Worm (Caenorhabditis elegans): ENCODE data around the gene F46H6.5.

Gene F46H6.5

ce11 chrX:4469297-4469816 is 22.7 kb downstream of the F46H6.5 start, which contains the start of gene asb-2:
TSS of gene asb-2 (plus strand) at chrX:4469766.
- TF ChIP-seq hlh-30 (tag; optimal IDR thresholded peaks at IDR 0.05; ENCODE audit: insufficient read depth), result peak; percentile 86
- peak; percentile 43 for TF ChIP-seq nhr-48 (tag; optimal IDR thresholded peaks at IDR 0.05)
- no peak for TF ChIP-seq tag-97 (GFP tag; IDR thresholded peaks at IDR 0.05)
- TF ChIP-seq dpl-1 (GFP tag; optimal IDR thresholded peaks at IDR 0.05), result peak; percentile 76
- peak; percentile 79 for TF ChIP-seq nhr-77 (tag; optimal IDR thresholded peaks at IDR 0.05)
- no peak for TF ChIP-seq F10B5.3 (tag; optimal IDR thresholded peaks at IDR 0.05)
- no peak; the same call in 1 of the 2 replicates for TF ChIP-seq T26A8.4 (GFP tag; IDR thresholded peaks at IDR 0.05)
- TF ChIP-seq arid-1 (GFP tag; conservative IDR thresholded peaks at IDR 0.05), result 0 out of 2 replicates have a peak, but pooled peaks have one; percentile 17
- TF ChIP-seq lin-38 (GFP tag; IDR thresholded peaks at IDR 0.05), result peak; percentile 76
- peak in 1 of 2 experiments; percentile 90 for TF ChIP-seq lsy-2 (tag; optimal IDR thresholded peaks at IDR 0.05)
- TF ChIP-seq dmd-6 (GFP tag; IDR thresholded peaks at IDR 0.05), result peak; percentile 72; the same call in 1 of the 2 replicates
- no peak for TF ChIP-seq daf-19 (GFP tag; conservative IDR thresholded peaks at IDR 0.05)
- TF ChIP-seq lin-29 (GFP tag; IDR thresholded peaks at IDR 0.05), result no peak
- peak; percentile 93 for TF ChIP-seq mep-1 (tag; optimal IDR thresholded peaks at IDR 0.05)
- 0 out of 2 replicates have a peak, but pooled peaks have one; percentile 39 for TF ChIP-seq ceh-20 (GFP tag; IDR thresholded peaks at IDR 0.05)
- no peak for TF ChIP-seq lin-1 (GFP tag; IDR thresholded peaks at IDR 0.05)
- peak; percentile 72 for TF ChIP-seq mxl-3 (GFP tag; optimal IDR thresholded peaks at IDR 0.05)
- no peak for TF ChIP-seq attf-4 (tag; optimal IDR thresholded peaks at IDR 0.05)
- 0 out of 2 replicates have a peak, but pooled peaks have one; percentile 27 for TF ChIP-seq madf-9 (GFP tag; conservative IDR thresholded peaks at IDR 0.05)
- TF ChIP-seq ceh-44 (GFP tag; IDR thresholded peaks at IDR 0.05), result peak; percentile 69; the same call in 1 of the 2 replicates
- TF ChIP-seq lin-13 (GFP tag; optimal IDR thresholded peaks at IDR 0.05), result peak; percentile 84
- TF ChIP-seq hif-1 (tag; optimal IDR thresholded peaks at IDR 0.05), result peak in 1 of 2 experiments; percentile 62
- peak; percentile 66 for TF ChIP-seq pqm-1 (tag; optimal IDR thresholded peaks at IDR 0.05)
- peak; percentile 92 for TF ChIP-seq aha-1 (tag)
- no peak for TF ChIP-seq Y48G9A.11 (GFP tag; IDR thresholded peaks at IDR 0.05)
- no peak for TF ChIP-seq vab-7 (GFP tag; IDR thresholded peaks at IDR 0.05)
- no peak for TF ChIP-seq spr-1 (tag; optimal IDR thresholded peaks at IDR 0.05)
- peak; percentile 34; the same call in 1 of the 2 replicates for TF ChIP-seq tra-1 (GFP tag; IDR thresholded peaks at IDR 0.05)
- TF ChIP-seq daf-16 (GFP tag; optimal IDR thresholded peaks at IDR 0.05), result peak in 1 of 2 experiments; percentile 13
- peak; percentile 54 for TF ChIP-seq daf-16 (tag; optimal IDR thresholded peaks at IDR 0.05)
- peak; percentile 88 for TF ChIP-seq hlh-11 (tag; optimal IDR thresholded peaks at IDR 0.05)
- peak; percentile 88 for TF ChIP-seq mes-2 (tag; optimal IDR thresholded peaks at IDR 0.05; ENCODE audit: poor library complexity, severe bottlenecking)
- peak; percentile 76 for TF ChIP-seq nhr-28 (tag; optimal IDR thresholded peaks at IDR 0.05)
- TF ChIP-seq unc-130 (GFP tag; optimal IDR thresholded peaks at IDR 0.05), result no peak
- no peak for TF ChIP-seq jun-1 (tag; optimal IDR thresholded peaks at IDR 0.05)
- peak; percentile 96 for TF ChIP-seq nhr-6 (tag; optimal IDR thresholded peaks at IDR 0.05)
- peak; percentile 91 for TF ChIP-seq nhr-11 (tag; optimal IDR thresholded peaks at IDR 0.05)
- TF ChIP-seq lin-15B (tag; optimal IDR thresholded peaks at IDR 0.05), result no peak
- peak; percentile 91 for TF ChIP-seq dve-1 (tag; optimal IDR thresholded peaks at IDR 0.05; ENCODE audit: insufficient read depth)
- no peak for TF ChIP-seq cey-2 (tag; optimal IDR thresholded peaks at IDR 0.05; ENCODE audit: borderline replicate concordance, insufficient read depth)
- TF ChIP-seq nhr-25 (tag; optimal IDR thresholded peaks at IDR 0.05; ENCODE audit: borderline replicate concordance, insufficient read depth), result peak; percentile 82
- peak; percentile 52 for TF ChIP-seq ztf-7 (tag; optimal IDR thresholded peaks at IDR 0.05)
- peak in 1 of 2 experiments; percentile 74 for TF ChIP-seq mdl-1 (tag; optimal IDR thresholded peaks at IDR 0.05)
- peak; percentile 72 for TF ChIP-seq hmg-1.1 (GFP tag; IDR thresholded peaks at IDR 0.05)
- peak; percentile 12 for TF ChIP-seq fkh-10 (GFP tag; optimal IDR thresholded peaks at IDR 0.05)
- no peak for TF ChIP-seq pha-4 (GFP tag; IDR thresholded peaks at IDR 0.05)
- peak; percentile 96 for TF ChIP-seq pha-4 (tag; optimal IDR thresholded peaks at IDR 0.05)
- TF ChIP-seq set-16 (GFP tag; IDR thresholded peaks at IDR 0.05), result no peak
- peak; percentile 44 for TF ChIP-seq F37D6.2 (tag; optimal IDR thresholded peaks at IDR 0.05)
- TF ChIP-seq php-3 (GFP tag; IDR thresholded peaks at IDR 0.05), result no peak

Data from whole organism, L4 larva.